Fruit fly (Drosophila melanogaster) whole organism, embryonic: Measurements from ENCODE around the gene CG1703.

Experiments
- Adf1 ChIP-seq: fragments of 200-800 bp; sonication (Bioruptor generic); IDR thresholded peaks from 2 replicates; pipeline ENCODE4 v1.3.6; 2022; ENCODE audit warnings: missing biosample characterization, missing genetic modification characterization
- Atf-2 ChIP-seq: fragments of 200-800 bp; sonication (Bioruptor generic); optimal IDR thresholded peaks from 2 replicates; lab custom pipeline; 2016; ENCODE audit warnings: missing biosample characterization, missing genetic modification characterization
- Atf6 ChIP-seq: fragments of 200-800 bp; sonication (Bioruptor generic); IDR thresholded peaks from 2 replicates; pipeline ENCODE4 v1.3.6; 2022; ENCODE audit warnings: missing biosample characterization, missing genetic modification characterization
- CG10959 ChIP-seq: fragments of 200-800 bp; sonication (Bioruptor generic); IDR thresholded peaks from 2 replicates; pipeline ENCODE4 v1.3.6; 2022; ENCODE audit warnings: missing biosample characterization, missing genetic modification characterization
- CG11560 ChIP-seq: fragments of 200-800 bp; sonication (Bioruptor generic); IDR thresholded peaks from 3 replicates; pipeline ENCODE4 v1.3.6; 2022; ENCODE audit warnings: missing biosample characterization, missing genetic modification characterization
- CG11696 ChIP-seq: fragments of 200-800 bp; sonication (Bioruptor generic); IDR thresholded peaks from 2 replicates; pipeline ENCODE4 v1.3.6; 2022; ENCODE audit warnings: missing biosample characterization, missing genetic modification characterization
- CG12942 ChIP-seq: fragments of 200-800 bp; sonication (Bioruptor generic); optimal IDR thresholded peaks from 3 replicates; lab custom pipeline; 2016; ENCODE audit warnings: missing biosample characterization, missing genetic modification characterization
- CG15601 ChIP-seq: fragments of 200-800 bp; sonication (Bioruptor generic); optimal IDR thresholded peaks from 3 replicates; lab custom pipeline; 2019; ENCODE audit warnings: missing biosample characterization, mild to moderate bottlenecking, missing genetic modification characterization, moderate library complexity
- CG16863 ChIP-seq: fragments of 200-800 bp; sonication (Bioruptor generic); optimal IDR thresholded peaks from 3 replicates; lab custom pipeline; 2016; ENCODE audit warnings: missing biosample characterization, missing genetic modification characterization
- CG17385 ChIP-seq: fragments of 200-800 bp; sonication (Bioruptor generic); optimal IDR thresholded peaks from 3 replicates; lab custom pipeline; 2018; ENCODE audit warnings: missing biosample characterization, mild to moderate bottlenecking, missing genetic modification characterization
- CG1832 ChIP-seq: fragments of 200-800 bp; sonication (Bioruptor generic); optimal IDR thresholded peaks from 2 replicates; lab custom pipeline; 2017; ENCODE audit warnings: missing biosample characterization, mild to moderate bottlenecking, missing genetic modification characterization, inconsistent platforms
- CG18764 ChIP-seq: fragments of 200-800 bp; sonication (Bioruptor generic); optimal IDR thresholded peaks from 3 replicates; lab custom pipeline; 2016; ENCODE audit warnings: missing biosample characterization, missing genetic modification characterization
- CG31441 ChIP-seq: fragments of 200-800 bp; sonication (Bioruptor generic); IDR thresholded peaks from 2 replicates; pipeline ENCODE4 v1.3.6; 2022; ENCODE audit warnings: missing biosample characterization, missing genetic modification characterization
- CG4820 ChIP-seq: fragments of 200-800 bp; sonication (Bioruptor generic); optimal IDR thresholded peaks from 3 replicates; lab custom pipeline; 2016; ENCODE audit warnings: missing biosample characterization, missing genetic modification characterization
- CG6689 ChIP-seq: fragments of 200-800 bp; sonication (Bioruptor generic); IDR thresholded peaks from 2 replicates; pipeline ENCODE4 v1.3.6; 2022; ENCODE audit warnings: missing biosample characterization, missing genetic modification characterization
- CG7372 ChIP-seq: fragments of 200-800 bp; sonication (Bioruptor generic); IDR thresholded peaks from 2 replicates; pipeline ENCODE4 v1.3.6; 2022; ENCODE audit warnings: missing biosample characterization, missing genetic modification characterization
- CG8944 ChIP-seq: fragments of 200-800 bp; sonication (Bioruptor generic); optimal IDR thresholded peaks from 3 replicates; lab custom pipeline; 2016; ENCODE audit warnings: missing biosample characterization, missing genetic modification characterization
- CG9797 ChIP-seq: fragments of 200-800 bp; sonication (Bioruptor generic); optimal IDR thresholded peaks from 3 replicates; lab custom pipeline; 2018; ENCODE audit warnings: missing biosample characterization, mild to moderate bottlenecking, missing genetic modification characterization
- CoRest ChIP-seq: fragments of 200-800 bp; sonication (Bioruptor generic); optimal IDR thresholded peaks from 3 replicates; lab custom pipeline; 2018; ENCODE audit warnings: missing biosample characterization, mild to moderate bottlenecking, missing genetic modification characterization, moderate library complexity
- Ets97D ChIP-seq: fragments of 200-800 bp; sonication (Bioruptor generic); optimal IDR thresholded peaks from 3 replicates; lab custom pipeline; 2016; ENCODE audit warnings: missing biosample characterization, missing genetic modification characterization
- Hr51 ChIP-seq, 2 experiments: fragments of 200-800 bp; sonication (Bioruptor generic); optimal IDR thresholded peaks; 2 replicates in 1 of 2; 3 replicates in 1 of 2; lab custom pipeline; 2016 to 2018; ENCODE audit warnings: missing biosample characterization in 2 of 2, missing genetic modification characterization in 2 of 2, mild to moderate bottlenecking in 1 of 2, moderate library complexity in 1 of 2
- Med ChIP-seq: fragments of 200-800 bp; sonication (Bioruptor generic); peaks from one replicate; lab custom pipeline; 2016; ENCODE audit warnings: missing biosample characterization, missing genetic modification characterization, mild to moderate bottlenecking, inconsistent platforms, moderate library complexity
- Spps ChIP-seq: fragments of 200-800 bp; sonication (Bioruptor generic); optimal IDR thresholded peaks from 2 replicates; lab custom pipeline; 2018; ENCODE audit warnings: missing biosample characterization, mild to moderate bottlenecking, missing genetic modification characterization
- Stat92E ChIP-seq, 3 experiments: fragments of >200 bp in 2 of 3; fragments of 200-800 bp in 1 of 3; sonication (Bioruptor generic) in 1 of 3; optimal IDR thresholded peaks; 2 replicates each; lab custom pipeline; 2017 to 2019; ENCODE audit warnings: missing biosample characterization in 3 of 3, missing genetic modification characterization in 3 of 3, mild to moderate bottlenecking in 1 of 3, moderate library complexity in 1 of 3
- Xbp1 ChIP-seq: fragments of 200-800 bp; sonication (Bioruptor generic); optimal IDR thresholded peaks from 3 replicates; lab custom pipeline; 2016; ENCODE audit warnings: missing biosample characterization, mild to moderate bottlenecking, missing genetic modification characterization
- ab ChIP-seq: fragments of 200-800 bp; sonication (Bioruptor generic); optimal IDR thresholded peaks from 2 replicates; lab custom pipeline; 2016; ENCODE audit warnings: missing biosample characterization, missing genetic modification characterization
- abd-A ChIP-seq: fragments of 200-800 bp; sonication (Bioruptor generic); optimal IDR thresholded peaks from 3 replicates; lab custom pipeline; 2019; ENCODE audit warnings: missing biosample characterization, mild to moderate bottlenecking, missing genetic modification characterization, moderate library complexity
- ara ChIP-seq: fragments of 200-800 bp; sonication (Bioruptor generic); IDR thresholded peaks from 2 replicates; pipeline ENCODE4 v1.3.6; 2022; ENCODE audit warnings: missing biosample characterization, missing genetic modification characterization
- ato ChIP-seq: fragments of 200-800 bp; sonication (Bioruptor generic); IDR thresholded peaks from 2 replicates; pipeline ENCODE4 v1.3.6; 2022; ENCODE audit warnings: missing biosample characterization, missing genetic modification characterization; ENCODE audit not compliant: partially characterized antibody
- bsh ChIP-seq, 2 experiments: fragments of 200-800 bp; sonication (Bioruptor generic); optimal IDR thresholded peaks; 2 replicates each; lab custom pipeline; 2017 to 2018; ENCODE audit warnings: mild to moderate bottlenecking in 2 of 2, missing biosample characterization in 2 of 2, missing genetic modification characterization in 2 of 2, moderate library complexity in 1 of 2
- cato ChIP-seq: fragments of 200-800 bp; sonication (Bioruptor generic); optimal IDR thresholded peaks from 2 replicates; lab custom pipeline; 2016; ENCODE audit warnings: missing biosample characterization, missing genetic modification characterization, borderline replicate concordance
- ci ChIP-seq: fragments of 200-800 bp; sonication (Bioruptor generic); IDR thresholded peaks from 3 replicates; pipeline ENCODE4 v1.3.6; 2022; ENCODE audit warnings: missing biosample characterization, missing genetic modification characterization
- crol ChIP-seq: fragments of 200-800 bp; sonication (Bioruptor generic); IDR thresholded peaks from 2 replicates; pipeline ENCODE4 v1.3.6; 2022; ENCODE audit warnings: missing biosample characterization, missing genetic modification characterization
- dimm ChIP-seq: fragments of 200-800 bp; sonication (Bioruptor generic); IDR thresholded peaks from 2 replicates; pipeline ENCODE4 v1.3.6; 2022; ENCODE audit warnings: missing biosample characterization, missing genetic modification characterization
- dmrt11E ChIP-seq: fragments of 200-800 bp; sonication (Bioruptor generic); optimal IDR thresholded peaks from 3 replicates; lab custom pipeline; 2018; ENCODE audit warnings: missing biosample characterization, mild to moderate bottlenecking, missing genetic modification characterization, moderate library complexity
- fd102C ChIP-seq: fragments of 200-800 bp; sonication (Bioruptor generic); optimal IDR thresholded peaks from 2 replicates; lab custom pipeline; 2018; ENCODE audit warnings: missing biosample characterization, mild to moderate bottlenecking, missing genetic modification characterization, moderate library complexity
- gem ChIP-seq: fragments of 200-800 bp; sonication (Bioruptor generic); optimal IDR thresholded peaks from 2 replicates; lab custom pipeline; 2019; ENCODE audit warnings: missing biosample characterization, mild to moderate bottlenecking, missing genetic modification characterization, moderate library complexity
- kay ChIP-seq: fragments of 200-800 bp; sonication (Bioruptor generic); optimal IDR thresholded peaks from 2 replicates; lab custom pipeline; 2016; ENCODE audit warnings: missing biosample characterization, missing genetic modification characterization
- klu ChIP-seq: fragments of 200-800 bp; sonication (Bioruptor generic); IDR thresholded peaks from 2 replicates; pipeline ENCODE4 v1.3.6; 2022; ENCODE audit warnings: missing biosample characterization, missing genetic modification characterization
- nom ChIP-seq: fragments of 200-800 bp; sonication (Bioruptor generic); optimal IDR thresholded peaks from 2 replicates; lab custom pipeline; 2017; ENCODE audit warnings: missing biosample characterization, missing genetic modification characterization, mild to moderate bottlenecking, moderate library complexity, missing genetic modification reagents
- onecut ChIP-seq: fragments of 200-800 bp; sonication (Bioruptor generic); IDR thresholded peaks from 2 replicates; pipeline ENCODE4 v1.3.6; 2022; ENCODE audit warnings: missing biosample characterization, missing genetic modification characterization
- prd ChIP-seq, 3 experiments: fragments of >200 bp in 2 of 3; fragments of 200-800 bp in 1 of 3; sonication (Bioruptor generic) in 1 of 3; optimal IDR thresholded peaks in 2 of 3; IDR thresholded peaks in 1 of 3; 2 replicates in 2 of 3; 3 replicates in 1 of 3; pipeline versions ENCODE4 v1.3.6 to Lab custom; 2017 to 2022; ENCODE audit warnings: missing biosample characterization in 1 of 3, missing genetic modification characterization in 1 of 3
- sc ChIP-seq, 3 experiments: fragments of >200 bp in 2 of 3; fragments of 200-800 bp in 1 of 3; sonication (Bioruptor generic) in 1 of 3; optimal IDR thresholded peaks; 2 replicates in 2 of 3; 3 replicates in 1 of 3; lab custom pipeline; 2017; ENCODE audit warnings: mild to moderate bottlenecking in 1 of 3, missing biosample characterization in 1 of 3, missing genetic modification characterization in 1 of 3, missing genetic modification reagents in 1 of 3
- scrt ChIP-seq: fragments of 200-800 bp; sonication (Bioruptor generic); optimal IDR thresholded peaks from 2 replicates; lab custom pipeline; 2018; ENCODE audit warnings: missing biosample characterization, mild to moderate bottlenecking, missing genetic modification characterization, moderate library complexity
- sens-2 ChIP-seq: fragments of 200-800 bp; sonication (Bioruptor generic); IDR thresholded peaks from 2 replicates; pipeline ENCODE4 v1.3.6; 2022; ENCODE audit warnings: missing biosample characterization, missing genetic modification characterization
- sima ChIP-seq: fragments of 200-800 bp; sonication (Bioruptor generic); optimal IDR thresholded peaks from 2 replicates; lab custom pipeline; 2016; ENCODE audit warnings: missing biosample characterization, missing genetic modification characterization
- sqz ChIP-seq: fragments of 200-800 bp; sonication (Bioruptor generic); optimal IDR thresholded peaks from 3 replicates; lab custom pipeline; 2018; ENCODE audit warnings: missing biosample characterization, mild to moderate bottlenecking, missing genetic modification characterization
- unpg ChIP-seq: fragments of 200-800 bp; sonication (Bioruptor generic); optimal IDR thresholded peaks from 3 replicates; lab custom pipeline; 2018; ENCODE audit warnings: missing biosample characterization, mild to moderate bottlenecking, missing genetic modification characterization, moderate library complexity
- wek ChIP-seq: fragments of 200-800 bp; sonication (Bioruptor generic); optimal IDR thresholded peaks from 3 replicates; lab custom pipeline; 2018; ENCODE audit warnings: missing biosample characterization, mild to moderate bottlenecking, missing genetic modification characterization, moderate library complexity

The CG1703 gene

dm6 chrX:11657140-11657539 is 45.4 kb downstream of the CG1703 start (continued):
- TF ChIP-seq CG10959 (GFP tag; lab: Robert Waterston, UW) = 0 out of 2 replicates have a peak, but pooled peaks have one; percentile 30
- no peak for TF ChIP-seq klu
- peak; percentile 57 for TF ChIP-seq scrt (GFP tag; lab: Kevin White, UChicago)
- TF ChIP-seq dmrt11E (tag; lab: Kevin White, UChicago) = peak; percentile 60
- peak; percentile 67 for TF ChIP-seq unpg
- TF ChIP-seq Spps (tag; lab: Kevin White, UChicago) = no peak
- TF ChIP-seq CG1832 (GFP tag; lab: Kevin White, UChicago) = no peak
- TF ChIP-seq CoRest (tag; lab: Kevin White, UChicago) = peak; percentile 67
- TF ChIP-seq CG15601 (tag; lab: Kevin White, UChicago) = peak; percentile 11
- TF ChIP-seq CG11696 (GFP tag; lab: Robert Waterston, UW) = no peak
- TF ChIP-seq nom (GFP tag; lab: Kevin White, UChicago) = no peak
- TF ChIP-seq dimm (GFP tag; lab: Robert Waterston, UW) = no peak
- TF ChIP-seq CG9797 = no peak
- TF ChIP-seq ab (GFP tag; lab: Kevin White, UChicago) = no peak
- TF ChIP-seq sens-2 = no peak
- TF ChIP-seq CG16863 = peak; percentile 19
- TF ChIP-seq Ets97D (GFP tag; lab: Kevin White, UChicago) = no peak
- no peak for TF ChIP-seq fd102C (GFP tag; lab: Kevin White, UChicago)
- TF ChIP-seq CG11560 (tag; lab: Robert Waterston, UW) = no peak
- peak; percentile 23 for TF ChIP-seq abd-A
- TF ChIP-seq cato = no peak
- peak; percentile 13 for TF ChIP-seq CG12942
- TF ChIP-seq CG8944 = peak; percentile 19
- no peak for TF ChIP-seq wek (GFP tag; lab: Kevin White, UChicago)
- peak; percentile 31; the same call in 1 of the 2 replicates for TF ChIP-seq CG7372 (GFP tag; lab: Robert Waterston, UW)
- TF ChIP-seq CG4820 = peak; percentile 23
- TF ChIP-seq sqz (GFP tag; lab: Kevin White, UChicago) = no peak
- TF ChIP-seq prd (optimal IDR thresholded peaks at IDR 0.05; lab: Kevin White, UChicago) = no peak
- peak; percentile 60; the same call in 2 of the 3 replicates for TF ChIP-seq prd (GFP tag; IDR thresholded peaks at IDR 0.05; lab: Robert Waterston, UW)
- no peak for TF ChIP-seq Stat92E (GFP tag; optimal IDR thresholded peaks at IDR 0.05; lab: Kevin White, UChicago)
- no peak for TF ChIP-seq ato (GFP tag; lab: Robert Waterston, UW)
- TF ChIP-seq sima = no peak
- TF ChIP-seq CG17385 (GFP tag; lab: Kevin White, UChicago) = peak; percentile 49
- peak; percentile 29; the same call in 1 of the 2 replicates for TF ChIP-seq onecut (GFP tag; lab: Robert Waterston, UW)
- TF ChIP-seq CG31441 (GFP tag; lab: Robert Waterston, UW) = peak; percentile 68
- TF ChIP-seq ci = peak; percentile 52; the same call in 1 of the 3 replicates
- no peak for TF ChIP-seq kay (GFP tag; lab: Kevin White, UChicago)
- peak; percentile 79 for TF ChIP-seq gem (tag; lab: Kevin White, UChicago)
- peak; percentile 62 for TF ChIP-seq Xbp1 (GFP tag; lab: Kevin White, UChicago)
- TF ChIP-seq CG18764 (GFP tag; lab: Kevin White, UChicago) = no peak
- TF ChIP-seq crol (GFP tag; lab: Robert Waterston, UW) = no peak
- peak; percentile 81 for TF ChIP-seq Med (GFP tag; lab: Kevin White, UChicago)
- TF ChIP-seq Hr51 (GFP tag; optimal IDR thresholded peaks at IDR 0.05; lab: Kevin White, UChicago) = peak in 1 of 2 experiments; percentile 71
- TF ChIP-seq bsh (GFP tag; optimal IDR thresholded peaks at IDR 0.05; lab: Kevin White, UChicago) = peak in 1 of 2 experiments; percentile 60
- peak; percentile 9 for TF ChIP-seq Atf-2
- TF ChIP-seq CG6689 = peak; percentile 42
- peak; percentile 65 for TF ChIP-seq Atf6 (GFP tag; lab: Robert Waterston, UW)
- TF ChIP-seq ara (GFP tag; lab: Robert Waterston, UW) = 0 out of 2 replicates have a peak, but pooled peaks have one; percentile 27
- no peak for TF ChIP-seq Adf1 (GFP tag; lab: Robert Waterston, UW)
- TF ChIP-seq sc (optimal IDR thresholded peaks at IDR 0.05; lab: Kevin White, UChicago) = no peak
- TF ChIP-seq sc (GFP tag; optimal IDR thresholded peaks at IDR 0.05; lab: Kevin White, UChicago) = no peak
